Worm (Caenorhabditis elegans): ENCODE data around the gene Y110A2AL.10.

ce11 chrII:2831173-2831572 is 40.5 kb downstream of the Y110A2AL.10 start, which contains the start of gene K12H6.6:
- TF ChIP-seq pha-4 (tag; optimal IDR thresholded peaks at IDR 0.05) (no peak), madf-8 (GFP tag; conservative IDR thresholded peaks at IDR 0.05) (no peak), snpc-4 (GFP tag; optimal IDR thresholded peaks at IDR 0.05) (no peak), snpc-4 (tag; optimal IDR thresholded peaks at IDR 0.05) (no peak), sea-2 (GFP tag; IDR thresholded peaks at IDR 0.05) (no peak), gei-17 (GFP tag; optimal IDR thresholded peaks at IDR 0.05) (no peak), egl-18 (GFP tag; IDR thresholded peaks at IDR 0.05) (no peak), snpc-3.4 (tag; optimal IDR thresholded peaks at IDR 0.05) (no peak), atf-7 (tag; optimal IDR thresholded peaks at IDR 0.05) (no peak), ekl-4 (GFP tag; IDR thresholded peaks at IDR 0.05) (no peak), lsy-27 (tag; optimal IDR thresholded peaks at IDR 0.05; ENCODE audit: borderline replicate concordance, insufficient read depth) (no peak), F23B12.7 (tag; optimal IDR thresholded peaks at IDR 0.05; ENCODE audit: insufficient read depth) (no peak), chd-7 (tag; optimal IDR thresholded peaks at IDR 0.05) (no peak)

All from whole organism, young adult.